Worm (Caenorhabditis elegans) whole organism, young adult: ENCODE data around the gene F35F11.2.

Source experiments
- B0261.1 ChIP-seq: sonication (generic microtip); optimal IDR thresholded peaks from 2 replicates; lab custom pipeline; 2016; ENCODE audit warnings: mild to moderate bottlenecking, missing genetic modification characterization, moderate library complexity, missing compliant biosample characterization
- B0336.3 ChIP-seq: fragments of 200-800 bp; sonication (Bioruptor generic); IDR thresholded peaks from 2 replicates; pipeline ENCODE4 v1.3.6; 2022; ENCODE audit warnings: missing genetic modification characterization, missing compliant biosample characterization
- F10E7.11 ChIP-seq: sonication (generic microtip); optimal IDR thresholded peaks from 2 replicates; lab custom pipeline; 2017; ENCODE audit warnings: mild to moderate bottlenecking, missing genetic modification characterization, moderate library complexity, missing compliant biosample characterization
- F23B12.7 ChIP-seq: sonication (generic microtip); optimal IDR thresholded peaks from 2 replicates; lab custom pipeline; 2017; ENCODE audit warnings: missing genetic modification characterization, mild to moderate bottlenecking, missing compliant biosample characterization, antibody characterized with exemption, moderate library complexity; ENCODE audit not compliant: insufficient read depth
- F33H1.4 ChIP-seq: fragments of 200-800 bp; sonication (Bioruptor generic); IDR thresholded peaks from 2 replicates; pipeline ENCODE4 v1.3.6; 2022; ENCODE audit warnings: missing genetic modification reagents, missing genetic modification characterization, missing compliant biosample characterization
- F39B2.1 ChIP-seq: fragments of 200-800 bp; sonication (Bioruptor generic); IDR thresholded peaks from 2 replicates; pipeline ENCODE4 v1.3.6; 2022; ENCODE audit warnings: missing genetic modification reagents, missing genetic modification characterization, missing compliant biosample characterization
- F57A8.1 ChIP-seq: fragments of 200-800 bp; sonication (Bioruptor generic); optimal IDR thresholded peaks from 2 replicates; lab custom pipeline; 2018; ENCODE audit warnings: mild to moderate bottlenecking, missing genetic modification characterization, moderate library complexity, missing compliant biosample characterization
- K11D2.4 ChIP-seq: fragments of 200-800 bp; sonication (Bioruptor generic); IDR thresholded peaks from 2 replicates; pipeline ENCODE4 v1.3.6; 2022; ENCODE audit warnings: missing genetic modification reagents, missing genetic modification characterization, missing compliant biosample characterization
- K12H6.12 ChIP-seq: fragments of 200-800 bp; sonication (Bioruptor generic); optimal IDR thresholded peaks from 2 replicates; lab custom pipeline; 2018; ENCODE audit warnings: mild to moderate bottlenecking, missing genetic modification characterization, missing compliant biosample characterization
- Y53F4B.3 ChIP-seq: fragments of 200-800 bp; sonication (Bioruptor generic); IDR thresholded peaks from 2 replicates; pipeline ENCODE4 v1.3.6; 2022; ENCODE audit warnings: missing genetic modification reagents, missing genetic modification characterization, missing compliant biosample characterization
- Y53G8AR.9 ChIP-seq: fragments of 200-800 bp; sonication (Bioruptor generic); conservative IDR thresholded peaks from 2 replicates; pipeline ENCODE4 v1.3.6; 2022; ENCODE audit warnings: missing genetic modification reagents, missing genetic modification characterization, missing compliant biosample characterization
- Y95B8A.8 ChIP-seq: fragments of 200-800 bp; sonication (Bioruptor generic); IDR thresholded peaks from 2 replicates; pipeline ENCODE4 v1.3.6; 2022; ENCODE audit warnings: missing genetic modification reagents, missing genetic modification characterization, missing compliant biosample characterization
- ZK185.1 ChIP-seq: sonication (generic microtip); optimal IDR thresholded peaks from 2 replicates; lab custom pipeline; 2016; ENCODE audit warnings: mild to moderate bottlenecking, missing genetic modification characterization, missing compliant biosample characterization; ENCODE audit not compliant: poor library complexity, severe bottlenecking
- cebp-1 ChIP-seq, 2 experiments: fragments of 200-800 bp in 1 of 2; sonication (Bioruptor generic) in 1 of 2; sonication (generic microtip) in 1 of 2; IDR thresholded peaks in 1 of 2; optimal IDR thresholded peaks in 1 of 2; 2 replicates each; pipeline versions ENCODE4 v1.3.6 to Lab custom; 2017 to 2022; ENCODE audit warnings: missing compliant biosample characterization in 2 of 2, missing genetic modification characterization in 2 of 2, mild to moderate bottlenecking in 1 of 2, missing genetic modification reagents in 1 of 2, moderate library complexity in 1 of 2
- ceh-100 ChIP-seq: fragments of 200-800 bp; sonication (Bioruptor generic); IDR thresholded peaks from 2 replicates; pipeline ENCODE4 v1.3.6; 2022; ENCODE audit warnings: missing genetic modification reagents, missing genetic modification characterization, missing compliant biosample characterization
- chd-7 ChIP-seq: sonication (generic microtip); optimal IDR thresholded peaks from 2 replicates; lab custom pipeline; 2016; ENCODE audit warnings: mild to moderate bottlenecking, missing genetic modification characterization, moderate library complexity, missing compliant biosample characterization
- hmg-1.2 ChIP-seq: fragments of 200-800 bp; sonication (Bioruptor generic); IDR thresholded peaks from 2 replicates; pipeline ENCODE4 v1.3.6; 2022; ENCODE audit warnings: missing genetic modification reagents, missing genetic modification characterization, missing compliant biosample characterization
- lin-40 ChIP-seq: sonication (generic microtip); optimal IDR thresholded peaks from 2 replicates; lab custom pipeline; 2016; ENCODE audit warnings: missing genetic modification characterization, mild to moderate bottlenecking, missing compliant biosample characterization, missing genotype, missing genetic modification reagents
- madf-6 ChIP-seq: fragments of 200-800 bp; sonication (Bioruptor generic); IDR thresholded peaks from 2 replicates; pipeline ENCODE4 v1.3.6; 2022; ENCODE audit warnings: missing genetic modification reagents, missing genetic modification characterization, missing compliant biosample characterization
- mcd-1 ChIP-seq: fragments of 200-800 bp; sonication (Bioruptor generic); IDR thresholded peaks from 2 replicates; pipeline ENCODE4 v1.3.6; 2022; ENCODE audit warnings: missing genetic modification reagents, missing genetic modification characterization, missing compliant biosample characterization
- mes-4 ChIP-seq: sonication (generic microtip); optimal IDR thresholded peaks from 2 replicates; lab custom pipeline; 2016; ENCODE audit warnings: missing genotype, missing genetic modification characterization, missing compliant biosample characterization
- nhr-27 ChIP-seq: fragments of 200-800 bp; sonication (Bioruptor generic); optimal IDR thresholded peaks from 2 replicates; lab custom pipeline; 2018; ENCODE audit warnings: mild to moderate bottlenecking, missing genetic modification characterization, moderate library complexity, missing compliant biosample characterization
- pha-4 ChIP-seq: fragments of 150-350 bp; sonication (generic microtip); optimal IDR thresholded peaks from 2 replicates; lab custom pipeline; 2014; ENCODE audit warnings: missing biosample characterization, missing genetic modification reagents, missing genetic modification characterization
- rcor-1 ChIP-seq: fragments of 200-800 bp; sonication (Bioruptor generic); IDR thresholded peaks from 2 replicates; pipeline ENCODE4 v1.3.6; 2022; ENCODE audit warnings: missing genetic modification reagents, missing genetic modification characterization, missing compliant biosample characterization
- sdz-38 ChIP-seq: sonication (generic microtip); optimal IDR thresholded peaks from 2 replicates; lab custom pipeline; 2016; ENCODE audit warnings: missing genotype, missing genetic modification characterization, missing compliant biosample characterization
- snpc-1.3 ChIP-seq: sonication (generic microtip); optimal IDR thresholded peaks from 2 replicates; lab custom pipeline; 2017; ENCODE audit warnings: missing genetic modification characterization, mild to moderate bottlenecking, missing compliant biosample characterization, antibody characterized with exemption, moderate library complexity, missing genotype, missing genetic modification reagents; ENCODE audit not compliant: insufficient read depth
- snpc-3.4 ChIP-seq: sonication (generic microtip); optimal IDR thresholded peaks from 2 replicates; lab custom pipeline; 2017; ENCODE audit warnings: missing genetic modification characterization, mild to moderate bottlenecking, missing compliant biosample characterization, antibody characterized with exemption, moderate library complexity, missing genotype, missing genetic modification reagents
- tlf-1 ChIP-seq: fragments of 200-800 bp; sonication (Bioruptor generic); optimal IDR thresholded peaks from 2 replicates; lab custom pipeline; 2018; ENCODE audit warnings: mild to moderate bottlenecking, missing genetic modification characterization, missing compliant biosample characterization
- unc-62 ChIP-seq: fragments of 150-350 bp; optimal IDR thresholded peaks from 2 replicates; lab custom pipeline; 2014; ENCODE audit warnings: missing biosample characterization, missing genetic modification reagents, missing genetic modification characterization
- xnd-1 ChIP-seq: sonication (generic microtip); optimal IDR thresholded peaks from 2 replicates; lab custom pipeline; 2016; ENCODE audit warnings: missing genotype, missing genetic modification reagents, missing genetic modification characterization, missing compliant biosample characterization
- zim-3 ChIP-seq: sonication (generic microtip); optimal IDR thresholded peaks from 2 replicates; lab custom pipeline; 2017; ENCODE audit warnings: mild to moderate bottlenecking, missing genetic modification characterization, moderate library complexity, missing compliant biosample characterization
- ztf-25 ChIP-seq: fragments of 200-800 bp; sonication (Bioruptor generic); IDR thresholded peaks from 2 replicates; pipeline ENCODE4 v1.3.6; 2022; ENCODE audit warnings: missing genetic modification reagents, missing genetic modification characterization, missing compliant biosample characterization
- ztf-26 ChIP-seq: sonication (generic microtip); optimal IDR thresholded peaks from 2 replicates; lab custom pipeline; 2017; ENCODE audit warnings: missing genetic modification characterization, missing compliant biosample characterization

The F35F11.2 gene

DNA sequence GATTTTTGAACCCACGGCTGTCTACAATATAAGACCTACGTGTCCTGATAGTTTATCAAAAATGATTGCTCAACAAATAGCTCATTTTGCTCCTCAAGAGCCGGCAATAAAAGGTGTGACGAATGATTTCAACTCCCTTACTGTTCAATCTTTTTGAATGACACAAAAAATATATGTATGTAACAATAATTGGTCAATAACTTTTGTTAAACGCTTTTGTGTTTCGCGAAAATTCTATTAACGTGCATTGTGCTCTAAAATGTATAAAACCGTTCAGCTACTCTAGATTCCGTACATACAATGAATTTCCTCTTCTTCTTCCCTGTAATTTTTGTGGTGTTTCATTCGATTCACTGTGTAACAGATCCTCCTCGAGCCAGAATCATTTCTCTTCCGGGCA is 39.4 kb downstream of the F35F11.2 start, which contains the start of gene C35B1.4:
TSS of gene C35B1.4 (plus strand) at position 301 of the 400 bp plus-strand sequence.
- no peak for TF ChIP-seq ZK185.1 (tag; lab: Kevin White, UChicago)

DNA sequence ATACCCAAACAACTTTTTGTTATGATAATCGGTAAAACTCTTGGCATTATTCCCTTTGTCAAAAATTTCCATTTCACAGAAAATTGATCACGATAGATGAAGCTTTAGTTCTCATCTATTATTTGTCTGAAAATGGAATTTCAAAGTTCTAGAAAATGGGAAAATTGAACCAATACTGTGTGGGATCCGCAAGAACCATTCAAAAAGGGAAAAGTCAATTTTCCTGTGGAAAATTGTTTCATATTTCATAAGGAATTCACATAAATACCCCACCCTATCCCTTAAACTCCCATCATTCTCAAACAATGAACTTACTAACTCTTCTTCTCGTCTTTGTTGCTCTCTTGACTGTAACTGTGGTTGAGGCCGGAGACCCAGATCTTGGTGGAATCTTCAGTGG is 40.8 kb downstream of the F35F11.2 start, which contains the start of the genes C35B1.9 and C35B1.3:
TSS of gene C35B1.9 (minus strand) at position 101 of the 400 bp plus-strand sequence.
TSS of gene C35B1.3 (plus strand) at position 306 of the 400 bp plus-strand sequence.
- TF ChIP-seq madf-6 (GFP tag; lab: Robert Waterston, UW) (no peak), F10E7.11 (tag; lab: Kevin White, UChicago) (no peak), sdz-38 (tag; lab: Kevin White, UChicago) (no peak), tlf-1 (no peak), K12H6.12 (tag; lab: Kevin White, UChicago) (no peak), xnd-1 (tag; lab: Kevin White, UChicago) (no peak), Y53F4B.3 (GFP tag; lab: Robert Waterston, UW) (no peak), nhr-27 (tag; lab: Kevin White, UChicago) (no peak), mes-4 (no peak)

DNA sequence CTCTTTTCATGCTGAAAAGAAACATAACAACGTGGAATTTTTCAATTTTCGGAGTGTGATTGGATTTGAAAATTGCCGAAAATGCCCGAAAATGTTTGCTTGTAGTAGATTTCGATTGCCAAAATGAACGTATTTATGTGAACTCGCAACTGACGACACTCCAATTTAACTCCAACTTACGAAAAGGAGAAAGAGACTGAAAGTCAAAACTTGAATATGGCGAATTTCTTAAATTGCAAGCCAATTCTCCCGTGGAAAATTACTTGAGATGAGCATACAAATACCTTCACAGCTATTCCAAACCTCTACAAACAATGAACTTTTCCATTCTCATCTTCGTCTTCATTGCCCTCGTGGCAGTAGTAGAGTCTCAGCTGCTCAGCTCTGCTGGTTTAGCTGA is 42.5 kb downstream of the F35F11.2 start:
- TF ChIP-seq lin-40 (tag; lab: Kevin White, UChicago) = no peak
- TF ChIP-seq rcor-1 (GFP tag; lab: Robert Waterston, UW) = no peak
- no peak for TF ChIP-seq B0261.1 (tag; lab: Kevin White, UChicago)
- TF ChIP-seq pha-4 = no peak
- TF ChIP-seq chd-7 (tag; lab: Kevin White, UChicago) = no peak
- TF ChIP-seq F57A8.1 = no peak
- TF ChIP-seq hmg-1.2 = no peak
- no peak for TF ChIP-seq F33H1.4 (GFP tag; lab: Robert Waterston, UW)

DNA sequence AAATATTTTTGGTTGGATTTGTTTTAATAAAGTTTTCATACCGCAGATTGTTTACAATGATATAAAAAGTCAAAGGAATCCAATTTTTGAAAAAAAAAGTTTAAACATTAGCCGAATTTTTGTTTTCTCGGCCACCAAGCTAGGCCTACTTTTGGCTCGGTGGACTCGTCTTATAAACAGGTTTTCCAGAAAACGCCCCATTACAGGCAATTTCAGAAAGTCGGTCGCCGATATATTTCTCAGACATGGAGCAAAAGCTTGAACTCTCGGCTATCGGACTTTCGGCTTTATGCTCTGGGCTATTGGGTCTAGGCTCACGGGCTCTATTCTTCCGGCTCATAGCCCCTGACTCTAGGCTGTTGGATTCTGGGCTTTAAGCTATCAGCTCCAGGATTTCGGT is 43.0 kb downstream of the F35F11.2 start:
- TF ChIP-seq B0336.3 (GFP tag; lab: Robert Waterston, UW) (peak; percentile 82), Y53G8AR.9 (GFP tag; lab: Robert Waterston, UW) (0 out of 2 replicates have a peak, but pooled peaks have one; percentile 36), pha-4 (no peak), snpc-3.4 (tag; lab: Kevin White, UChicago) (peak; percentile 33)
- TF ChIP-seq, all 124 proteins: peak for 3

DNA sequence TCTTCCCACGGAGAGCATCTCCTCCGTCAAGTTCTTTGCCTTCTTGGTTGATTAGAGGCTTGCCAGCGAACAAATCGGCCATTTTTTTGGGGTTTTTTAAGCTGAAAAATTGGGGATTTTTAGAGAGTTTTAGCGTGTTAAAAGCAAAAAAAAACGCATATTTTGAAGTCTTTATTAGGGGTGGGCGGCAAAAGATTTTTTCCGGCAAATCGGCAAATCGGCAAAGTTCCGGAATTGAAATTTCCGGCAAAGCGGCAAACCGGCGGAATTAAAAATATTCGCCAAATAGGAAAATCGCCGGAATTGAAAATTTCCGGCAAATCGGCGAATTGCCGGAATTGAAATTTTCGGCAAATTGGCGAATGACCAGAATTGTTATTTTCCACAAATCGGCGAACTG is 44.0 kb downstream of the F35F11.2 start, which contains the start of gene C35B1.5:
TSS of gene C35B1.5 (minus strand) at position 101 of the 400 bp plus-strand sequence.
- TF ChIP-seq mcd-1 (GFP tag; lab: Robert Waterston, UW) = no peak
- no peak for TF ChIP-seq zim-3
- no peak for TF ChIP-seq Y95B8A.8 (GFP tag; lab: Robert Waterston, UW)
- no peak for TF ChIP-seq unc-62
- no peak for TF ChIP-seq F39B2.1 (GFP tag; lab: Robert Waterston, UW)
- no peak for TF ChIP-seq cebp-1 (GFP tag; IDR thresholded peaks at IDR 0.05; lab: Robert Waterston, UW)
- no peak for TF ChIP-seq cebp-1 (tag; optimal IDR thresholded peaks at IDR 0.05; lab: Kevin White, UChicago)
- no peak for TF ChIP-seq ztf-26
- no peak for TF ChIP-seq ceh-100
- TF ChIP-seq snpc-1.3 = no peak
- no peak for TF ChIP-seq K11D2.4 (GFP tag; lab: Robert Waterston, UW)
- TF ChIP-seq ztf-25 (GFP tag; lab: Robert Waterston, UW) = no peak
- no peak for TF ChIP-seq F23B12.7 (tag; lab: Kevin White, UChicago)
- TF ChIP-seq, all 124 proteins: peak for 0
